Fruit fly (Drosophila melanogaster): ENCODE results near the gene CG34178.

DNA sequence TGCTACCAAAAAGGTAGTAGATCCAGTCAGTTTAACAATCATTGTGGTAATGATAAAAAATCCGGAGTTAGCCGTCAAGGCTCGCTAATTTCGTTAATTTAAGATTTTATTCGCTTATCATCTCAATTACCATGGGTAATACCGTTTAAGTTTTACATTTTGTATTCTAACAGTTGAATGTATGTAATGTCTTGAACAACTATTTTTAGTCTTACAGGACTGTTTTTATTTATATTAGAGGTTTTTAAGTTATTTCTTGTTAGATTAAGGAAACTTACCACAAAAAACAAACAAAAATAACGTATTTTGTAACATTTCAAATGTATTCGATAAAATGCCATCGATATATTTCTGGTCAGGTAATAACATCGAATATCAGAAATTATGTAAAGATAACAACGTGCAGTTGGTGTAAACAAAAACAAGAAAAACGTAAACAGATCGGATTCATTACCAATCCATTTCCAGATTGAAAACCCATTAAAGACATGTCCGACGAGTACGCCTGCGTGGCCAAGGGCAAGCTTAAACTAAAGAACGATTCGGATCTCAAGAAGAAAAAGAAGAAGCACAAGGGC, 8.4 kb downstream of the CG34178 start, which contains the start of the genes Sfp24F and CG15432:
- TF ChIP-seq h (optimal IDR thresholded peaks at IDR 0.05) (no peak), Sin3A (optimal IDR thresholded peaks at IDR 0.05) (no peak)
